Worm (Caenorhabditis elegans) whole organism, L4/young adult: ENCODE data around the gene srw-23.

Source experiments
- W03F9.2 ChIP-seq: fragments of 150-350 bp; optimal IDR thresholded peaks from 2 replicates; lab custom pipeline; 2014; ENCODE audit warnings: missing biosample characterization, missing genetic modification characterization
- dao-5 ChIP-seq: sonication (generic microtip); optimal IDR thresholded peaks from 2 replicates; lab custom pipeline; 2016; ENCODE audit warnings: missing genotype, missing genetic modification characterization, moderate library complexity, missing compliant biosample characterization
- him-1 ChIP-seq: sonication (generic microtip); optimal IDR thresholded peaks from 2 replicates; lab custom pipeline; 2016; ENCODE audit warnings: missing genotype, missing genetic modification reagents, missing genetic modification characterization, missing compliant biosample characterization

ce11 chrV:16840283-16840682 is 33.5 kb upstream of the srw-23 start:
- TF ChIP-seq him-1 (tag; lab: Kevin White, UChicago) (no peak), dao-5 (tag; lab: Kevin White, UChicago) (no peak), W03F9.2 (tag; lab: Kevin White, UChicago) (no peak)
